Worm (Caenorhabditis elegans) whole organism, mixed stage, embryonic: Measurements from ENCODE around the gene asp-14.

Source experiments
- M03D4.4 ChIP-seq: sonication (generic microtip); optimal IDR thresholded peaks from 2 replicates; lab custom pipeline; 2017; ENCODE audit warnings: mild to moderate bottlenecking, missing genetic modification characterization, missing compliant biosample characterization
- bed-3 ChIP-seq: fragments of 200-800 bp; sonication (Bioruptor generic); optimal IDR thresholded peaks from 3 replicates; lab custom pipeline; 2018; ENCODE audit warnings: mild to moderate bottlenecking, missing genetic modification characterization, moderate library complexity, missing compliant biosample characterization
- ceh-43 ChIP-seq: fragments of 200-800 bp; sonication (Bioruptor generic); optimal IDR thresholded peaks from 2 replicates; lab custom pipeline; 2018; ENCODE audit warnings: mild to moderate bottlenecking, missing genetic modification characterization, moderate library complexity, missing compliant biosample characterization
- ces-1 ChIP-seq: fragments of 150-350 bp; optimal IDR thresholded peaks from 2 replicates; lab custom pipeline; 2014; ENCODE audit warnings: missing biosample characterization, missing genetic modification reagents, missing genetic modification characterization
- cnd-1 ChIP-seq: fragments of 200-800 bp; sonication (Bioruptor generic); optimal IDR thresholded peaks from 2 replicates; lab custom pipeline; 2018; ENCODE audit warnings: mild to moderate bottlenecking, missing genetic modification characterization, missing compliant biosample characterization
- drap-1 ChIP-seq: fragments of 200-800 bp; sonication (Bioruptor generic); optimal IDR thresholded peaks from 3 replicates; lab custom pipeline; 2018; ENCODE audit warnings: mild to moderate bottlenecking, missing genetic modification characterization, missing compliant biosample characterization
- elt-1 ChIP-seq: sonication (generic microtip); optimal IDR thresholded peaks from 2 replicates; lab custom pipeline; 2017; ENCODE audit warnings: missing genetic modification characterization, mild to moderate bottlenecking, missing compliant biosample characterization, antibody characterized with exemption, moderate library complexity, borderline replicate concordance; ENCODE audit not compliant: insufficient read depth
- elt-3 ChIP-seq: fragments of 150-350 bp; optimal IDR thresholded peaks from 2 replicates; lab custom pipeline; 2014; ENCODE audit warnings: missing biosample characterization, missing genetic modification characterization
- flh-1 ChIP-seq: fragments of 200-800 bp; sonication (Bioruptor generic); optimal IDR thresholded peaks from 2 replicates; lab custom pipeline; 2018; ENCODE audit warnings: mild to moderate bottlenecking, missing genetic modification characterization, moderate library complexity, missing compliant biosample characterization
- ham-2 ChIP-seq: fragments of 200-800 bp; sonication (Bioruptor generic); optimal IDR thresholded peaks from 2 replicates; lab custom pipeline; 2018; ENCODE audit warnings: mild to moderate bottlenecking, missing genetic modification characterization, missing compliant biosample characterization
- hlh-1 ChIP-seq: fragments of 150-350 bp; optimal IDR thresholded peaks from 2 replicates; lab custom pipeline; 2014; ENCODE audit warnings: missing biosample characterization, missing genetic modification reagents, missing genetic modification characterization
- lin-13 ChIP-seq: fragments of 150-350 bp; optimal IDR thresholded peaks from 2 replicates; lab custom pipeline; 2014; ENCODE audit warnings: missing biosample characterization, missing genetic modification characterization
- lin-32 ChIP-seq: fragments of 200-800 bp; sonication (Bioruptor generic); optimal IDR thresholded peaks from 2 replicates; lab custom pipeline; 2018; ENCODE audit warnings: mild to moderate bottlenecking, missing genetic modification characterization, missing compliant biosample characterization
- lsy-2 ChIP-seq: fragments of 150-350 bp; optimal IDR thresholded peaks from 2 replicates; lab custom pipeline; 2014; ENCODE audit warnings: missing biosample characterization, missing genetic modification characterization
- mab-5 ChIP-seq: fragments of 150-350 bp; optimal IDR thresholded peaks from 2 replicates; lab custom pipeline; 2014; ENCODE audit warnings: missing biosample characterization, missing genetic modification characterization
- mep-1 ChIP-seq: fragments of 150-350 bp; optimal IDR thresholded peaks from 2 replicates; lab custom pipeline; 2017; ENCODE audit warnings: missing biosample characterization, missing genetic modification reagents, missing genetic modification characterization, inconsistent platforms
- mls-2 ChIP-seq: sonication (generic microtip); optimal IDR thresholded peaks from 2 replicates; lab custom pipeline; 2016; ENCODE audit warnings: mild to moderate bottlenecking, missing genetic modification characterization, moderate library complexity, missing compliant biosample characterization
- nhr-12 ChIP-seq: fragments of 150-350 bp; optimal IDR thresholded peaks from 2 replicates; lab custom pipeline; 2014; ENCODE audit warnings: missing biosample characterization, missing genetic modification characterization
- nhr-2 ChIP-seq: fragments of 150-350 bp; optimal IDR thresholded peaks from 2 replicates; lab custom pipeline; 2014; ENCODE audit warnings: missing biosample characterization, missing genetic modification characterization
- nhr-237 ChIP-seq: fragments of 150-350 bp; optimal IDR thresholded peaks from 2 replicates; lab custom pipeline; 2014; ENCODE audit warnings: missing biosample characterization, missing genetic modification characterization
- nhr-28 ChIP-seq: fragments of 150-350 bp; optimal IDR thresholded peaks from 2 replicates; lab custom pipeline; 2014; ENCODE audit warnings: missing biosample characterization, missing genetic modification characterization
- nhr-76 ChIP-seq: sonication (generic microtip); optimal IDR thresholded peaks from 2 replicates; lab custom pipeline; 2017; ENCODE audit warnings: missing biosample characterization, missing genetic modification characterization
- pha-4 ChIP-seq: fragments of 150-350 bp; optimal IDR thresholded peaks from 2 replicates; lab custom pipeline; 2018; ENCODE audit warnings: missing biosample characterization, missing genetic modification reagents, missing genetic modification characterization
- sem-2 ChIP-seq: fragments of 200-800 bp; sonication (Bioruptor generic); optimal IDR thresholded peaks from 2 replicates; lab custom pipeline; 2018; ENCODE audit warnings: mild to moderate bottlenecking, missing genetic modification characterization, missing compliant biosample characterization
- snpc-4 ChIP-seq: fragments of 150-350 bp; optimal IDR thresholded peaks from 2 replicates; lab custom pipeline; 2014; ENCODE audit warnings: missing biosample characterization, missing genetic modification characterization
- tbx-8 ChIP-seq: fragments of 200-800 bp; sonication (Bioruptor generic); optimal IDR thresholded peaks from 2 replicates; lab custom pipeline; 2018; ENCODE audit warnings: mild to moderate bottlenecking, missing genetic modification characterization, moderate library complexity, missing compliant biosample characterization
- unc-120 ChIP-seq: sonication (generic microtip); optimal IDR thresholded peaks from 2 replicates; lab custom pipeline; 2017; ENCODE audit warnings: missing genetic modification characterization, missing compliant biosample characterization; ENCODE audit not compliant: poor library complexity, severe bottlenecking
- unc-39 ChIP-seq: fragments of 150-350 bp; optimal IDR thresholded peaks from 2 replicates; lab custom pipeline; 2014; ENCODE audit warnings: missing biosample characterization, missing genetic modification characterization
- unc-62 ChIP-seq: fragments of 150-350 bp; optimal IDR thresholded peaks from 2 replicates; lab custom pipeline; 2014; ENCODE audit warnings: missing biosample characterization, missing genetic modification reagents, missing genetic modification characterization
- zip-8 ChIP-seq: fragments of 150-350 bp; optimal IDR thresholded peaks from 2 replicates; lab custom pipeline; 2014; ENCODE audit warnings: missing biosample characterization, missing genetic modification characterization
- ztf-11 ChIP-seq: fragments of 150-350 bp; optimal IDR thresholded peaks from 2 replicates; lab custom pipeline; 2014; ENCODE audit warnings: missing biosample characterization, missing genetic modification characterization

asp-14 gene

ce11 chrX:6460123-6460522 lies 13.7 kb upstream of the asp-14 start:
- no peak for TF ChIP-seq pha-4 (tag; lab: Kevin White, UChicago)
- TF ChIP-seq unc-62 (GFP tag; lab: Kevin White, UChicago) = no peak
- no peak for TF ChIP-seq ceh-43 (GFP tag; lab: Kevin White, UChicago)
- TF ChIP-seq zip-8 (tag; lab: Kevin White, UChicago) = no peak
- no peak for TF ChIP-seq nhr-12 (tag; lab: Kevin White, UChicago)
- no peak for TF ChIP-seq lin-13 (tag; lab: Kevin White, UChicago)

DNA sequence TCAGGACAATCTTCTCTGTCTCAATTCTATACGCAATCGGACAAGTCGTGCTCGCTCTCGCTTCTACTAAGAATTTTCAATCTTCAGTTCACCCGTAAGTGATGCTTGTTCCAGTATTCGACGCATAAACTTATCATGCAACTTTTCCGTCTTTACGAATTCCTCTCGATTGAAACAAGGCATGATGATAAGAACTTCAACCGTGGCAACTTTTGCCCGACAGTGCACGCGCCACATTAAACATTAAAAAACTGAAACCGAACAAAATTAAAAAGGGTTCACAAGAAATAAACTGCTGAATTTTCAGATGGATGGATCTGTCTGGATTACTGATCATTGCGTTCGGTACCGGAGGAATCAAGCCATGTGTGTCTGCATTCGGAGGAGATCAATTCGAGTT lies 12.0 kb upstream of the asp-14 start:
- no peak for TF ChIP-seq nhr-28 (tag; lab: Kevin White, UChicago)
- no peak for TF ChIP-seq pha-4 (tag; lab: Kevin White, UChicago)
- no peak for TF ChIP-seq mep-1
- no peak for TF ChIP-seq hlh-1
- no peak for TF ChIP-seq nhr-12 (tag; lab: Kevin White, UChicago)
- no peak for TF ChIP-seq cnd-1 (tag; lab: Kevin White, UChicago)
- TF ChIP-seq elt-1 = no peak
- TF ChIP-seq unc-120 = no peak
- no peak for TF ChIP-seq unc-39 (tag; lab: Kevin White, UChicago)
- TF ChIP-seq lin-13 (tag; lab: Kevin White, UChicago) = no peak
- no peak for TF ChIP-seq ceh-43 (GFP tag; lab: Kevin White, UChicago)
- no peak for TF ChIP-seq nhr-2 (tag; lab: Kevin White, UChicago)
- TF ChIP-seq ztf-11 (tag; lab: Kevin White, UChicago) = no peak
- TF ChIP-seq mls-2 (tag; lab: Kevin White, UChicago) = no peak
- TF ChIP-seq lin-32 (GFP tag; lab: Kevin White, UChicago) = no peak
- no peak for TF ChIP-seq sem-2 (GFP tag; lab: Kevin White, UChicago)
- no peak for TF ChIP-seq nhr-76
- TF ChIP-seq drap-1 (GFP tag; lab: Kevin White, UChicago) = no peak
- TF ChIP-seq bed-3 (GFP tag; lab: Kevin White, UChicago) = no peak
- TF ChIP-seq, all 35 proteins: peak for 0

DNA sequence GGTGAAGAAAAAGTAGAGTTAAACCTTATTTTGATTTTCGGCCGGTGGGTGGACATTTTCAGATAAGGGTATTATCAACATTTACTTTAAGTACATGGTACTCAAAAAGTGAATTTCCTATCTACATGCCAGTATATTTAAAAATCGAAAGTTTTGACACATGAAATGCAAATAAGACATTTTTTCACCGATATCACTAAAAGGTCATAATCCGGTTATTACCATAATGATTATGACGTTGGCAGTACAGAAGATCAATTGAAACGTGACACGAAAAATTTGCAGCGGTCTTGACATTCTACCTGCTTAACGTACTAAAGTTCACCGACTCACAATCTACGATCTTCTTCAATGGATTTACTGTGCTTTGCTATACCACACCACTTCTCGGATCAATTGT lies 11.5 kb upstream of the asp-14 start:
- no peak for TF ChIP-seq unc-62 (GFP tag; lab: Kevin White, UChicago)
- TF ChIP-seq flh-1 (GFP tag; lab: Kevin White, UChicago) = no peak
- no peak for TF ChIP-seq unc-39 (tag; lab: Kevin White, UChicago)

- no peak for TF ChIP-seq bed-3 (GFP tag; lab: Kevin White, UChicago)
- TF ChIP-seq mls-2 (tag; lab: Kevin White, UChicago) = no peak
- no peak for TF ChIP-seq M03D4.4 (tag; lab: Kevin White, UChicago)
- no peak for TF ChIP-seq ham-2 (GFP tag; lab: Kevin White, UChicago)
- no peak for TF ChIP-seq unc-62 (GFP tag; lab: Kevin White, UChicago)
- TF ChIP-seq mep-1 = no peak
These were observed 10.1 kb upstream of the asp-14 start, which contains the start of gene pept-1 for ce11 chrX:6456567-6456966. TSS of gene pept-1 (plus strand) at chrX:6456872.

ce11 chrX:6455157-6455556 lies 8.7 kb upstream of the asp-14 start, which contains the start of gene nas-33:
TSS of gene nas-33 (minus strand) at chrX:6455257.
- TF ChIP-seq mab-5 (tag; lab: Kevin White, UChicago) = no peak
- no peak for TF ChIP-seq ces-1
- TF ChIP-seq ceh-43 (GFP tag; lab: Kevin White, UChicago) = no peak
- no peak for TF ChIP-seq M03D4.4 (tag; lab: Kevin White, UChicago)
- no peak for TF ChIP-seq elt-3
- TF ChIP-seq nhr-237 = no peak

- TF ChIP-seq nhr-28 (tag; lab: Kevin White, UChicago) (no peak), sem-2 (GFP tag; lab: Kevin White, UChicago) (no peak), lsy-2 (no peak), snpc-4 (no peak), flh-1 (GFP tag; lab: Kevin White, UChicago) (no peak), tbx-8 (GFP tag; lab: Kevin White, UChicago) (no peak), unc-120 (no peak), elt-1 (no peak), ham-2 (GFP tag; lab: Kevin White, UChicago) (no peak)
These were observed 4.5 kb upstream of the asp-14 start, which contains the start of the genes grl-6 and K10C2.6 for ce11 chrX:6450839-6451491. TSS of gene grl-6 (minus strand) at chrX:6450939. TSS of gene K10C2.6 (plus strand) at chrX:6451441.
